Fruit fly (Drosophila melanogaster) whole organism, prepupa: Measurements from ENCODE around the gene CG6839.

Experiments used
- CG10631 ChIP-seq: fragments of 200-800 bp; sonication (Bioruptor generic); optimal IDR thresholded peaks from 2 replicates; lab custom pipeline; 2016; ENCODE audit warnings: missing biosample characterization, missing genetic modification characterization
- CG10669 ChIP-seq: fragments of 200-800 bp; sonication (Bioruptor generic); optimal IDR thresholded peaks from 3 replicates; lab custom pipeline; 2018; ENCODE audit warnings: missing biosample characterization, mild to moderate bottlenecking, missing genetic modification characterization, moderate library complexity
- CG11294 ChIP-seq: fragments of 200-800 bp; sonication (Bioruptor generic); IDR thresholded peaks from 2 replicates; pipeline ENCODE4 v1.3.6; 2022; ENCODE audit warnings: missing biosample characterization, missing genetic modification characterization
- CG15336 ChIP-seq: fragments of 200-800 bp; sonication (Bioruptor generic); IDR thresholded peaks from 2 replicates; pipeline ENCODE4 v1.3.6; 2022; ENCODE audit warnings: missing biosample characterization, missing genetic modification characterization
- CG1621 ChIP-seq: fragments of 200-800 bp; sonication (Bioruptor generic); optimal IDR thresholded peaks from 3 replicates; lab custom pipeline; 2018; ENCODE audit warnings: missing biosample characterization, mild to moderate bottlenecking, missing genetic modification characterization
- CG16779 ChIP-seq: fragments of 200-800 bp; sonication (Bioruptor generic); optimal IDR thresholded peaks from 3 replicates; lab custom pipeline; 2017; ENCODE audit warnings: missing biosample characterization, mild to moderate bottlenecking, missing genetic modification characterization
- CG31627 ChIP-seq: fragments of 200-800 bp; sonication (Bioruptor generic); optimal IDR thresholded peaks from 3 replicates; lab custom pipeline; 2016; ENCODE audit warnings: missing biosample characterization, missing genetic modification characterization
- CG34406 ChIP-seq: fragments of 200-800 bp; sonication (Bioruptor generic); optimal IDR thresholded peaks from 3 replicates; lab custom pipeline; 2016; ENCODE audit warnings: missing biosample characterization, missing genetic modification characterization
- CG4318 ChIP-seq: fragments of 200-800 bp; sonication (Bioruptor generic); optimal IDR thresholded peaks from 3 replicates; lab custom pipeline; 2017; ENCODE audit warnings: missing biosample characterization, mild to moderate bottlenecking, missing genetic modification characterization
- CG6163 ChIP-seq: fragments of 200-800 bp; sonication (Bioruptor generic); IDR thresholded peaks from 3 replicates; pipeline ENCODE4 v1.3.6; 2022; ENCODE audit warnings: missing biosample characterization, missing genetic modification characterization
- CG6276 ChIP-seq: fragments of 200-800 bp; sonication (Bioruptor generic); optimal IDR thresholded peaks from 2 replicates; lab custom pipeline; 2017; ENCODE audit warnings: missing biosample characterization, mild to moderate bottlenecking, missing genetic modification characterization
- CG6808 ChIP-seq: fragments of 200-800 bp; sonication (Bioruptor generic); optimal IDR thresholded peaks from 3 replicates; lab custom pipeline; 2017; ENCODE audit warnings: missing biosample characterization, missing genetic modification characterization, mild to moderate bottlenecking, moderate library complexity, missing genetic modification reagents
- CG6854 ChIP-seq: fragments of 200-800 bp; sonication (Bioruptor generic); optimal IDR thresholded peaks from 2 replicates; lab custom pipeline; 2017; ENCODE audit warnings: missing biosample characterization, mild to moderate bottlenecking, missing genetic modification characterization
- CG7368 ChIP-seq: fragments of 200-800 bp; sonication (Bioruptor generic); optimal IDR thresholded peaks from 3 replicates; lab custom pipeline; 2016; ENCODE audit warnings: missing biosample characterization, missing genetic modification characterization
- CG8119 ChIP-seq: fragments of 200-800 bp; sonication (Bioruptor generic); IDR thresholded peaks from 3 replicates; pipeline ENCODE4 v1.3.6; 2022; ENCODE audit warnings: missing biosample characterization, missing genetic modification characterization
- CG8319 ChIP-seq: fragments of 200-800 bp; sonication (Bioruptor generic); optimal IDR thresholded peaks from 3 replicates; lab custom pipeline; 2016; ENCODE audit warnings: missing biosample characterization, missing genetic modification characterization
- CG9139 ChIP-seq: fragments of 200-800 bp; sonication (Bioruptor generic); optimal IDR thresholded peaks from 3 replicates; lab custom pipeline; 2017; ENCODE audit warnings: missing biosample characterization, mild to moderate bottlenecking, missing genetic modification characterization
- Eip75B ChIP-seq: fragments of 200-800 bp; sonication (Bioruptor generic); optimal IDR thresholded peaks from 3 replicates; lab custom pipeline; 2016; ENCODE audit warnings: missing biosample characterization, missing genetic modification characterization
- Eip78C ChIP-seq: fragments of 200-800 bp; sonication (Bioruptor generic); peaks from one replicate; lab custom pipeline; 2016; ENCODE audit warnings: missing biosample characterization, missing genetic modification characterization
- Ets96B ChIP-seq: fragments of 200-800 bp; optimal IDR thresholded peaks from 2 replicates; lab custom pipeline; 2019; ENCODE audit warnings: missing biosample characterization, mild to moderate bottlenecking, missing genetic modification characterization, moderate library complexity
- Hr39 ChIP-seq: fragments of 200-800 bp; sonication (Bioruptor generic); optimal IDR thresholded peaks from 2 replicates; lab custom pipeline; 2016; ENCODE audit warnings: missing biosample characterization, missing genetic modification characterization
- Hr4 ChIP-seq: fragments of 200-800 bp; sonication (Bioruptor generic); optimal IDR thresholded peaks from 3 replicates; lab custom pipeline; 2016; ENCODE audit warnings: missing biosample characterization, missing genetic modification characterization
- Lpt ChIP-seq: fragments of 200-800 bp; sonication (Bioruptor generic); optimal IDR thresholded peaks from 3 replicates; lab custom pipeline; 2016; ENCODE audit warnings: missing biosample characterization, missing genetic modification characterization
- Met ChIP-seq: fragments of 200-800 bp; sonication (Bioruptor generic); optimal IDR thresholded peaks from 3 replicates; lab custom pipeline; 2016; ENCODE audit warnings: missing biosample characterization, missing genetic modification characterization
- OdsH ChIP-seq: fragments of 200-800 bp; sonication (Bioruptor generic); optimal IDR thresholded peaks from 3 replicates; lab custom pipeline; 2016; ENCODE audit warnings: missing biosample characterization, missing genetic modification characterization
- Sox102F ChIP-seq: fragments of 200-800 bp; sonication (Bioruptor generic); optimal IDR thresholded peaks from 2 replicates; lab custom pipeline; 2016; ENCODE audit warnings: missing biosample characterization, mild to moderate bottlenecking, missing genetic modification characterization
- achi ChIP-seq: fragments of 200-800 bp; sonication (Bioruptor generic); optimal IDR thresholded peaks from 3 replicates; lab custom pipeline; 2016; ENCODE audit warnings: missing biosample characterization, missing genetic modification characterization
- acj6 ChIP-seq: fragments of 200-800 bp; sonication (Bioruptor generic); optimal IDR thresholded peaks from 3 replicates; lab custom pipeline; 2016; ENCODE audit warnings: missing biosample characterization, missing genetic modification characterization
- cyc ChIP-seq: fragments of 200-800 bp; sonication (Bioruptor generic); optimal IDR thresholded peaks from 3 replicates; lab custom pipeline; 2016; ENCODE audit warnings: missing biosample characterization, missing genetic modification characterization
- dac ChIP-seq: fragments of 200-800 bp; sonication (Bioruptor generic); optimal IDR thresholded peaks from 2 replicates; lab custom pipeline; 2017; ENCODE audit warnings: missing biosample characterization, mild to moderate bottlenecking, missing genetic modification characterization
- dsx ChIP-seq: fragments of 200-800 bp; optimal IDR thresholded peaks from 3 replicates; lab custom pipeline; 2019; ENCODE audit warnings: missing biosample characterization, mild to moderate bottlenecking, missing genetic modification characterization, moderate library complexity; ENCODE audit not compliant: poor library complexity, severe bottlenecking
- eg ChIP-seq: fragments of 200-800 bp; sonication (Bioruptor generic); IDR thresholded peaks from 3 replicates; pipeline ENCODE4 v1.3.6; 2022; ENCODE audit warnings: missing biosample characterization, missing genetic modification characterization
- fd59A ChIP-seq: fragments of 200-800 bp; sonication (Bioruptor generic); optimal IDR thresholded peaks from 2 replicates; lab custom pipeline; 2017; ENCODE audit warnings: missing biosample characterization, mild to moderate bottlenecking, missing genetic modification characterization, missing genetic modification reagents
- fkh ChIP-seq: fragments of 200-800 bp; sonication (Bioruptor generic); optimal IDR thresholded peaks from 3 replicates; lab custom pipeline; 2017; ENCODE audit warnings: missing biosample characterization, mild to moderate bottlenecking, missing genetic modification characterization, moderate library complexity
- lz ChIP-seq: fragments of 200-800 bp; sonication (Bioruptor generic); optimal IDR thresholded peaks from 3 replicates; lab custom pipeline; 2016; ENCODE audit warnings: missing biosample characterization, missing genetic modification characterization
- pdm3 ChIP-seq: fragments of 200-800 bp; sonication (Bioruptor generic); optimal IDR thresholded peaks from 3 replicates; lab custom pipeline; 2016; ENCODE audit warnings: missing biosample characterization, missing genetic modification characterization
- spab ChIP-seq: fragments of 200-800 bp; sonication (Bioruptor generic); optimal IDR thresholded peaks from 2 replicates; lab custom pipeline; 2017; ENCODE audit warnings: missing biosample characterization, mild to moderate bottlenecking, missing genetic modification characterization, missing genetic modification reagents
- ss ChIP-seq, 2 experiments: fragments of 200-800 bp; sonication (Bioruptor generic); optimal IDR thresholded peaks; 2 replicates in 1 of 2; 3 replicates in 1 of 2; lab custom pipeline; 2017 to 2018; ENCODE audit warnings: mild to moderate bottlenecking in 2 of 2, missing biosample characterization in 2 of 2, missing genetic modification characterization in 2 of 2, moderate library complexity in 1 of 2
- svp ChIP-seq: fragments of 200-800 bp; sonication (Bioruptor generic); peaks from one replicate; lab custom pipeline; 2016; ENCODE audit warnings: missing biosample characterization, missing genetic modification characterization
- vri ChIP-seq: fragments of 200-800 bp; sonication (Bioruptor generic); optimal IDR thresholded peaks from 3 replicates; lab custom pipeline; 2016; ENCODE audit warnings: missing biosample characterization, mild to moderate bottlenecking, missing genetic modification characterization

The CG6839 gene

DNA sequence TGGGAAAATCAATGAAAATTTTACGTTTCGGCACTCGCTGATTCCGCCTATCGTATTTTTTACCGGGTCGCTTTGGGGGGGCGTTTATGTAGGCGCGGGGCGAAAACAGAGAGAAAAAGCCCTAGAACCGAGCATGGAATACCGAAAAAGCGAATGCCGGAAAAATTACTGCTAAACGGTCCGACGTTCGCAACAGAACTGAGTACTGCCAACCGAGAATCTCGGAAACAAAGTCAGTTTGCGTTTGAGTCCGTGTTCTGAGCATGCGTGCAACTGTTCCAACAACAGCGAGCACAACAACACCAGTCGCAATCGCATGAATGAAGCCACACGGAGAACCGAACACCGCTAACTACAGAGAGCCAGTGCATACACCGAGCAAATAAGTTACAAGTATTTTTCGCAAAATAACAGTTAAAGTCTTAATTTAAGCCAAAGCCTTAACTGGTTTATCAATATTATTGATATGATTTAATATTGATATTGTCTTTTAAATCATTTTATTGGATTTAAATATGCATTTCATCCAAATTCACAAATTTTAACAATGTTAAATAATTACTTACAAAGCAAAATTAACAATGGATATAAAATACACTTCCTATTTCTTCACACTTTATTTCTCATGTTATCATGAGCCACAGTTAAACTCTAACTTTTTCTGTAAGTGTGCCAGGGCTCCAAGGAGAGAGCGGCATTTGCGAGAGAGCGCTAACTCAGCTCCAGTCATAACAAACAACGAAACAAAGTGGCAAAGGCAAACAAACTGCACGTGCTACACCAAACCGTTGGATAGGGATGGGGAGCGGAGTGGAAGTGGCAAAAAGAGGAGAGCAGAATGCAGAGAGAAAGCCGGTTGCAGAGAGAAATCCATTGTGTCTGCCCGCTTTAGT lies 26.9 kb upstream of the CG6839 start, which contains the start of gene CG3961 (continued):
- TF ChIP-seq pdm3 (GFP tag; lab: Kevin White, UChicago) (peak; percentile 98), achi (GFP tag; lab: Kevin White, UChicago) (peak; percentile 98), CG6163 (GFP tag; lab: Robert Waterston, UW) (peak; percentile 89), vri (peak; percentile 89), Hr4 (GFP tag; lab: Kevin White, UChicago) (peak; percentile 98), eg (GFP tag; lab: Robert Waterston, UW) (peak; percentile 89), CG4318 (GFP tag; lab: Kevin White, UChicago) (peak; percentile 98), Sox102F (GFP tag; lab: Kevin White, UChicago) (peak; percentile 97), CG16779 (tag; lab: Kevin White, UChicago) (peak; percentile 98), CG6854 (GFP tag; lab: Kevin White, UChicago) (peak; percentile 94), dac (peak; percentile 94), lz (GFP tag; lab: Kevin White, UChicago) (peak; percentile 98), fd59A (peak; percentile 99), CG7368 (GFP tag; lab: Kevin White, UChicago) (peak; percentile 97), Met (GFP tag; lab: Kevin White, UChicago) (peak; percentile 98), CG31627 (GFP tag; lab: Kevin White, UChicago) (peak; percentile 96), CG11294 (GFP tag; lab: Robert Waterston, UW) (peak; percentile 92; the same call in 1 of the 2 replicates), Hr39 (GFP tag; lab: Kevin White, UChicago) (peak; percentile 94)

- TF ChIP-seq vri, result peak; percentile 56
- peak in 1 of 2 experiments; percentile 0 for TF ChIP-seq ss (GFP tag; optimal IDR thresholded peaks at IDR 0.05; lab: Kevin White, UChicago)
- no peak for TF ChIP-seq CG34406 (GFP tag; lab: Kevin White, UChicago)
- TF ChIP-seq Eip75B (GFP tag; lab: Kevin White, UChicago), result peak; percentile 88
- TF ChIP-seq OdsH (GFP tag; lab: Kevin White, UChicago), result peak; percentile 7
- no peak for TF ChIP-seq Ets96B (tag; lab: Kevin White, UChicago)
- peak; percentile 69 for TF ChIP-seq svp (GFP tag; lab: Kevin White, UChicago)
Observed at dm6 chr3L:18891986-18892385, 25.4 kb upstream of the CG6839 start, which contains the start of gene NijB. Gene NijB (plus strand): TSS chr3L:18892383.

dm6 chr3L:18895079-18895478 lies 22.3 kb upstream of the CG6839 start:
- TF ChIP-seq fkh (GFP tag; lab: Kevin White, UChicago), result peak; percentile 24
- TF ChIP-seq Eip78C (GFP tag; lab: Kevin White, UChicago), result no peak
- TF ChIP-seq CG15336, result peak; percentile 44; the same call in 1 of the 2 replicates
- peak; percentile 24; the same call in 1 of the 3 replicates for TF ChIP-seq CG8119 (GFP tag; lab: Robert Waterston, UW)
- no peak for TF ChIP-seq CG10669 (GFP tag; lab: Kevin White, UChicago)
- TF ChIP-seq CG6163 (GFP tag; lab: Robert Waterston, UW), result peak; percentile 79; the same call in 1 of the 3 replicates
- peak; percentile 59; the same call in 1 of the 3 replicates for TF ChIP-seq eg (GFP tag; lab: Robert Waterston, UW)
- TF ChIP-seq CG6276 (GFP tag; lab: Kevin White, UChicago), result peak; percentile 67
- TF ChIP-seq spab, result peak; percentile 25
- TF ChIP-seq lz (GFP tag; lab: Kevin White, UChicago), result no peak

DNA sequence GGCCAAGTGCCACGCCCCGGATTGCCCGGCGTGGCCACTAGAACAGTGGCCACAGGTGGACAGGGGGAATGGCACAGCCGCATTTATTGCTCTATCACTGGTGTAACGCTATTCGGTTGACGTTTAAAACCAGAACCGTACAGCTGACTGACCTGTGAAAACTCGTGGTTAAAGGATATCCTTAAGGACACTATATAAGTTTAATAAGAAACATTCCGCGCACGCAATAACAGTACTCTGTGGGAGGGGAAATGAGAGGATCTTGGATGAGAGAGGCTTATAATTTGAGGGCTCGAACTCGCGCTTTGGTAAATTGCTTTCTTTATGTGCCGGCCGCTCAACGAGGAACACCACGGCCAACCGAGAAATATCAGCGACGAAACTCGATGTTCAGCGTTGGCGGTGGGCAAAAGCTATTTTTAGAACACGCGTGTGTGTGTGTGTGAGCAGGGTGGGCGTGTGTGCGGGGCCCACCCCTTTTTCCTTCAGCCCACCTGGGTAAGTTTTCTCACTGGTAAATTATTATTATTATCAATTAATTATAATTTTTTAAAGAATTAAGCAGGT lies 21.0 kb upstream of the CG6839 start:
- no peak for TF ChIP-seq CG9139 (GFP tag; lab: Kevin White, UChicago)
- no peak for TF ChIP-seq lz (GFP tag; lab: Kevin White, UChicago)
- no peak for TF ChIP-seq pdm3 (GFP tag; lab: Kevin White, UChicago)
- no peak for TF ChIP-seq CG34406 (GFP tag; lab: Kevin White, UChicago)
- TF ChIP-seq CG11294 (GFP tag; lab: Robert Waterston, UW), result no peak
- TF ChIP-seq dsx (GFP tag; lab: Kevin White, UChicago), result no peak
- no peak for TF ChIP-seq CG15336
- TF ChIP-seq acj6 (GFP tag; lab: Kevin White, UChicago), result no peak
- peak; percentile 15 for TF ChIP-seq CG6854 (GFP tag; lab: Kevin White, UChicago)
- TF ChIP-seq CG6808 (GFP tag; lab: Kevin White, UChicago), result peak; percentile 10
- TF ChIP-seq CG8319 (GFP tag; lab: Kevin White, UChicago), result no peak
- TF ChIP-seq CG1621, result peak; percentile 47
- TF ChIP-seq svp (GFP tag; lab: Kevin White, UChicago), result peak; percentile 88
- TF ChIP-seq cyc (GFP tag; lab: Kevin White, UChicago), result no peak
- TF ChIP-seq dac, result no peak
- no peak for TF ChIP-seq Ets96B (tag; lab: Kevin White, UChicago)
- no peak for TF ChIP-seq spab
- TF ChIP-seq CG31627 (GFP tag; lab: Kevin White, UChicago), result no peak
- no peak for TF ChIP-seq CG10631 (GFP tag; lab: Kevin White, UChicago)
- no peak for TF ChIP-seq achi (GFP tag; lab: Kevin White, UChicago)
- no peak for TF ChIP-seq Lpt (GFP tag; lab: Kevin White, UChicago)
- no peak for TF ChIP-seq CG8119 (GFP tag; lab: Robert Waterston, UW)
- TF ChIP-seq vri, result peak; percentile 27
- peak; percentile 40 to 56 for TF ChIP-seq ss (GFP tag; optimal IDR thresholded peaks at IDR 0.05; lab: Kevin White, UChicago)
